Fruit fly (Drosophila melanogaster) S2 (cell line): ENCODE data around the gene CG46025.

ENCODE experiments used
- CG8478 ChIP-seq: fragments of >200 bp; optimal IDR thresholded peaks from 2 replicates; lab custom pipeline; 2018
- CTCF ChIP-seq, 2 experiments: fragments of >200 bp; optimal IDR thresholded peaks; 2 replicates each; lab custom pipeline; 2018

DNA sequence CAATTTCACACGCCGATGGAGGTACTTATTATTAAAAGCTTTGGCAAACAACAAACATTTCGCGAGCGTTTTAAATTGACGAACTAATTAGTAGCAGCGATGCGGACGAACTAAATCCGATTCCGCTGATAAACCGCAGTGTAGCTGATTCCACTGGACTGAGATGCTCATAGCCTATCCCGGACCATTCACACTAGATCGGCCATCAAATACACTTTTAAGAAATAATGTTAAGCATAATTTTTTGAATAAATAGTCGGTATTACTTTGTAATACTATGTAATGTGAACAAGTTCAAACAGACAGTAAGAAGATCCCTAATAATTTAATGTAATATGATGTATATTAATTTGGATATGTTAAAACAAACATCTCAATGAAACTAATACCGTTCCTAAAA is 31.3 kb upstream of the CG46025 start, which contains the start of gene CG13794:
- TF ChIP-seq CG8478 (no peak), CTCF (optimal IDR thresholded peaks at IDR 0.05; lab: Kevin White, UChicago) (no peak)
